Worm (Caenorhabditis elegans) whole organism, midembryonic: ENCODE measurements around the gene hmg-4.

Source experiments
- flt-1 ChIP-seq: fragments of 200-800 bp; sonication (Bioruptor generic); IDR thresholded peaks from 2 replicates; pipeline ENCODE4 v1.3.6; 2022; ENCODE audit warnings: missing genetic modification characterization, missing compliant biosample characterization
- klf-2 ChIP-seq: fragments of 200-800 bp; sonication (Bioruptor generic); conservative IDR thresholded peaks from 2 replicates; pipeline ENCODE4 v1.3.6; 2022; ENCODE audit warnings: missing genetic modification reagents, missing genetic modification characterization, missing compliant biosample characterization
- tab-1 ChIP-seq: fragments of 200-800 bp; sonication (Bioruptor generic); IDR thresholded peaks from 2 replicates; pipeline ENCODE4 v1.3.6; 2022; ENCODE audit warnings: missing genetic modification characterization, missing compliant biosample characterization
- ztf-29 ChIP-seq: fragments of 200-800 bp; sonication (Bioruptor generic); IDR thresholded peaks from 2 replicates; pipeline ENCODE4 v1.3.6; 2022; ENCODE audit warnings: missing genetic modification reagents, missing genetic modification characterization, missing compliant biosample characterization

ce11 chrIII:7367012-7367760 lies 14.2 kb downstream of the hmg-4 start, which contains the start of the genes T20B12.5 and T20B12.4:
- TF ChIP-seq ztf-29 (GFP tag; lab: Robert Waterston, UW) (no peak), tab-1 (no peak), flt-1 (GFP tag; lab: Robert Waterston, UW) (no peak), klf-2 (GFP tag; lab: Robert Waterston, UW) (no peak)
